Worm (Caenorhabditis elegans): ENCODE data around the gene Y39A1A.18.

- TF ChIP-seq nhr-2 (tag; optimal IDR thresholded peaks at IDR 0.05) (no peak), pha-4 (tag; optimal IDR thresholded peaks at IDR 0.05) (no peak), mep-1 (tag; optimal IDR thresholded peaks at IDR 0.05) (no peak), mls-2 (tag; optimal IDR thresholded peaks at IDR 0.05) (no peak), elt-1 (tag; optimal IDR thresholded peaks at IDR 0.05; ENCODE audit: borderline replicate concordance, insufficient read depth) (no peak), unc-62 (GFP tag; optimal IDR thresholded peaks at IDR 0.05) (no peak), snpc-4 (tag; optimal IDR thresholded peaks at IDR 0.05) (no peak), mab-5 (tag; optimal IDR thresholded peaks at IDR 0.05) (no peak), nhr-237 (tag; optimal IDR thresholded peaks at IDR 0.05) (no peak), lin-13 (tag; optimal IDR thresholded peaks at IDR 0.05) (no peak)
Measured at ce11 chrIII:10666640-10667039, 27.6 kb downstream of the Y39A1A.18 start.

All from whole organism, mixed stage, embryonic.